Fruit fly (Drosophila melanogaster) whole organism, embryonic: ENCODE results near the gene CG12945.

Experiments
- Atf6 ChIP-seq: fragments of 200-800 bp; sonication (Bioruptor generic); IDR thresholded peaks from 2 replicates; pipeline ENCODE4 v1.3.6; 2022; ENCODE audit warnings: missing biosample characterization, missing genetic modification characterization
- B-H2 ChIP-seq: fragments of 200-800 bp; sonication (Bioruptor generic); optimal IDR thresholded peaks from 2 replicates; lab custom pipeline; 2018; ENCODE audit warnings: missing biosample characterization, mild to moderate bottlenecking, missing genetic modification characterization
- Bdp1 ChIP-seq: fragments of 200-800 bp; sonication (Bioruptor generic); optimal IDR thresholded peaks from 3 replicates; lab custom pipeline; 2016; ENCODE audit warnings: missing biosample characterization, missing genetic modification characterization
- CG10209 ChIP-seq: fragments of 200-800 bp; sonication (Bioruptor generic); optimal IDR thresholded peaks from 3 replicates; lab custom pipeline; 2017; ENCODE audit warnings: missing biosample characterization, mild to moderate bottlenecking, missing genetic modification characterization, missing genetic modification reagents
- CG10267 ChIP-seq: fragments of 200-800 bp; sonication (Bioruptor generic); optimal IDR thresholded peaks from 2 replicates; lab custom pipeline; 2018; ENCODE audit warnings: missing biosample characterization, mild to moderate bottlenecking, missing genetic modification characterization, moderate library complexity
- CG10654 ChIP-seq: fragments of 200-800 bp; sonication (Bioruptor generic); optimal IDR thresholded peaks from 2 replicates; lab custom pipeline; 2016; ENCODE audit warnings: missing biosample characterization, missing genetic modification characterization
- CG11504 ChIP-seq: fragments of 200-800 bp; sonication (Bioruptor generic); optimal IDR thresholded peaks from 3 replicates; lab custom pipeline; 2019; ENCODE audit warnings: missing biosample characterization, mild to moderate bottlenecking, missing genetic modification characterization, moderate library complexity
- CG11560 ChIP-seq: fragments of 200-800 bp; sonication (Bioruptor generic); IDR thresholded peaks from 3 replicates; pipeline ENCODE4 v1.3.6; 2022; ENCODE audit warnings: missing biosample characterization, missing genetic modification characterization
- CG12391 ChIP-seq: fragments of 200-800 bp; sonication (Bioruptor generic); optimal IDR thresholded peaks from 3 replicates; lab custom pipeline; 2018; ENCODE audit warnings: missing biosample characterization, mild to moderate bottlenecking, missing genetic modification characterization, moderate library complexity
- CG12659 ChIP-seq: fragments of 200-800 bp; sonication (Bioruptor generic); optimal IDR thresholded peaks from 3 replicates; lab custom pipeline; 2017; ENCODE audit warnings: mild to moderate bottlenecking, missing biosample characterization, missing genetic modification reagents, missing genetic modification characterization
- CG13287 ChIP-seq: fragments of 200-800 bp; sonication (Bioruptor generic); IDR thresholded peaks from 2 replicates; pipeline ENCODE4 v1.3.6; 2022; ENCODE audit warnings: missing biosample characterization, missing genetic modification characterization; ENCODE audit not compliant: partially characterized antibody
- CG15479 ChIP-seq: fragments of 200-800 bp; sonication (Bioruptor generic); optimal IDR thresholded peaks from 3 replicates; lab custom pipeline; 2019; ENCODE audit warnings: missing biosample characterization, mild to moderate bottlenecking, missing genetic modification characterization, moderate library complexity
- CG15514 ChIP-seq: fragments of 200-800 bp; sonication (Bioruptor generic); optimal IDR thresholded peaks from 3 replicates; lab custom pipeline; 2017; ENCODE audit warnings: missing biosample characterization, missing genetic modification characterization, mild to moderate bottlenecking, moderate library complexity, missing genetic modification reagents
- CG15696 ChIP-seq: fragments of 200-800 bp; sonication (Bioruptor generic); optimal IDR thresholded peaks from 2 replicates; lab custom pipeline; 2019; ENCODE audit warnings: missing biosample characterization, mild to moderate bottlenecking, missing genetic modification characterization, moderate library complexity
- CG16815 ChIP-seq: fragments of 200-800 bp; sonication (Bioruptor generic); optimal IDR thresholded peaks from 3 replicates; lab custom pipeline; 2017; ENCODE audit warnings: missing biosample characterization, mild to moderate bottlenecking, missing genetic modification characterization
- CG17361 ChIP-seq: fragments of 200-800 bp; sonication (Bioruptor generic); IDR thresholded peaks from 3 replicates; pipeline ENCODE4 v1.3.6; 2022; ENCODE audit warnings: missing biosample characterization, missing genetic modification characterization
- CG17612 ChIP-seq: fragments of 200-800 bp; sonication (Bioruptor generic); IDR thresholded peaks from 2 replicates; pipeline ENCODE4 v1.3.6; 2022; ENCODE audit warnings: missing biosample characterization, missing genetic modification characterization
- CG17912 ChIP-seq: fragments of 200-800 bp; sonication (Bioruptor generic); optimal IDR thresholded peaks from 2 replicates; lab custom pipeline; 2018; ENCODE audit warnings: missing biosample characterization, mild to moderate bottlenecking, missing genetic modification characterization
- CG1792 ChIP-seq: fragments of 200-800 bp; sonication (Bioruptor generic); optimal IDR thresholded peaks from 2 replicates; lab custom pipeline; 2016; ENCODE audit warnings: missing biosample characterization, missing genetic modification characterization
- CG30020 ChIP-seq: fragments of 200-800 bp; optimal IDR thresholded peaks from 2 replicates; lab custom pipeline; 2019; ENCODE audit warnings: missing biosample characterization, mild to moderate bottlenecking, missing genetic modification characterization, moderate library complexity
- CG31441 ChIP-seq: fragments of 200-800 bp; sonication (Bioruptor generic); IDR thresholded peaks from 2 replicates; pipeline ENCODE4 v1.3.6; 2022; ENCODE audit warnings: missing biosample characterization, missing genetic modification characterization
- CG42726 ChIP-seq: fragments of 200-800 bp; sonication (Bioruptor generic); IDR thresholded peaks from 2 replicates; pipeline ENCODE4 v1.3.6; 2022; ENCODE audit warnings: missing biosample characterization, missing genetic modification characterization; ENCODE audit not compliant: partially characterized antibody
- CG6683 ChIP-seq: fragments of 200-800 bp; sonication (Bioruptor generic); optimal IDR thresholded peaks from 2 replicates; lab custom pipeline; 2017; ENCODE audit warnings: missing biosample characterization, mild to moderate bottlenecking, missing genetic modification characterization, missing genetic modification reagents
- CG7745 ChIP-seq: fragments of 200-800 bp; sonication (Bioruptor generic); optimal IDR thresholded peaks from 2 replicates; lab custom pipeline; 2018; ENCODE audit warnings: missing biosample characterization, mild to moderate bottlenecking, missing genetic modification characterization, moderate library complexity
- CG7839 ChIP-seq: fragments of 200-800 bp; sonication (Bioruptor generic); optimal IDR thresholded peaks from 3 replicates; lab custom pipeline; 2018; ENCODE audit warnings: missing biosample characterization, mild to moderate bottlenecking, missing genetic modification characterization, moderate library complexity
- CG8290 ChIP-seq, 3 experiments: fragments of 200-800 bp; sonication (Bioruptor generic); optimal IDR thresholded peaks; 2 replicates each; lab custom pipeline; 2016 to 2019; ENCODE audit warnings: missing biosample characterization in 3 of 3, missing genetic modification characterization in 3 of 3, mild to moderate bottlenecking in 2 of 3, moderate library complexity in 1 of 3
- CG8359 ChIP-seq: fragments of 200-800 bp; sonication (Bioruptor generic); optimal IDR thresholded peaks from 2 replicates; lab custom pipeline; 2017; ENCODE audit warnings: missing biosample characterization, mild to moderate bottlenecking, missing genetic modification characterization, borderline replicate concordance
- Chrac-16 ChIP-seq: fragments of 200-800 bp; sonication (Bioruptor generic); optimal IDR thresholded peaks from 3 replicates; lab custom pipeline; 2016; ENCODE audit warnings: missing biosample characterization, missing genetic modification characterization
- Dad ChIP-seq: fragments of 200-800 bp; sonication (Bioruptor generic); optimal IDR thresholded peaks from 3 replicates; lab custom pipeline; 2016; ENCODE audit warnings: missing biosample characterization, missing genetic modification characterization
- Dll ChIP-seq: fragments of 200-800 bp; sonication (Bioruptor generic); IDR thresholded peaks from 4 replicates; pipeline ENCODE4 v1.3.6; 2022; ENCODE audit warnings: missing biosample characterization, missing genetic modification characterization; ENCODE audit not compliant: partially characterized antibody
- Hr3 ChIP-seq: fragments of 200-800 bp; sonication (Bioruptor generic); optimal IDR thresholded peaks from 3 replicates; lab custom pipeline; 2016; ENCODE audit warnings: missing biosample characterization, missing genetic modification characterization
- Neu2 ChIP-seq: fragments of 200-800 bp; sonication (Bioruptor generic); optimal IDR thresholded peaks from 3 replicates; lab custom pipeline; 2016; ENCODE audit warnings: missing biosample characterization, missing genetic modification characterization, borderline replicate concordance
- Nf-YB ChIP-seq: fragments of 200-800 bp; sonication (Bioruptor generic); optimal IDR thresholded peaks from 3 replicates; lab custom pipeline; 2019; ENCODE audit warnings: missing biosample characterization, mild to moderate bottlenecking, missing genetic modification characterization, moderate library complexity
- Nf-YC ChIP-seq: fragments of 200-800 bp; optimal IDR thresholded peaks from 3 replicates; lab custom pipeline; 2019; ENCODE audit warnings: missing biosample characterization, mild to moderate bottlenecking, missing genetic modification characterization, moderate library complexity
- Optix ChIP-seq: fragments of 200-800 bp; sonication (Bioruptor generic); IDR thresholded peaks from 3 replicates; pipeline ENCODE4 v1.3.6; 2022; ENCODE audit warnings: missing biosample characterization, missing genetic modification characterization
- Rx ChIP-seq: fragments of 200-800 bp; sonication (Bioruptor generic); IDR thresholded peaks from 2 replicates; pipeline ENCODE4 v1.3.6; 2022; ENCODE audit warnings: missing biosample characterization, missing genetic modification characterization
- Tbp ChIP-seq: fragments of >200 bp; optimal IDR thresholded peaks from 2 replicates; lab custom pipeline; 2018; ENCODE audit warnings: missing biosample characterization, missing genetic modification characterization
- ab ChIP-seq: fragments of 200-800 bp; sonication (Bioruptor generic); optimal IDR thresholded peaks from 2 replicates; lab custom pipeline; 2016; ENCODE audit warnings: missing biosample characterization, missing genetic modification characterization
- bcd ChIP-seq: fragments of 200-800 bp; sonication (Bioruptor generic); optimal IDR thresholded peaks from 2 replicates; lab custom pipeline; 2017; ENCODE audit warnings: missing biosample characterization, mild to moderate bottlenecking, missing genetic modification characterization
- br ChIP-seq: fragments of >200 bp; optimal IDR thresholded peaks from 2 replicates; lab custom pipeline; 2017
- insv ChIP-seq, 2 experiments: fragments of 200-800 bp; sonication (Bioruptor generic); optimal IDR thresholded peaks; 3 replicates each; lab custom pipeline; 2016 to 2018; ENCODE audit warnings: missing biosample characterization in 2 of 2, missing genetic modification characterization in 2 of 2
- jigr1 ChIP-seq: fragments of 200-800 bp; sonication (Bioruptor generic); IDR thresholded peaks from 3 replicates; pipeline ENCODE4 v1.3.6; 2022; ENCODE audit warnings: missing biosample characterization, missing genetic modification characterization
- nom ChIP-seq: fragments of 200-800 bp; sonication (Bioruptor generic); optimal IDR thresholded peaks from 2 replicates; lab custom pipeline; 2017; ENCODE audit warnings: missing biosample characterization, missing genetic modification characterization, mild to moderate bottlenecking, moderate library complexity, missing genetic modification reagents
- oc ChIP-seq: fragments of 200-800 bp; sonication (Bioruptor generic); optimal IDR thresholded peaks from 2 replicates; lab custom pipeline; 2018; ENCODE audit warnings: missing biosample characterization, mild to moderate bottlenecking, missing genetic modification characterization, moderate library complexity
- pfk ChIP-seq: fragments of 200-800 bp; sonication (Bioruptor generic); optimal IDR thresholded peaks from 2 replicates; lab custom pipeline; 2018; ENCODE audit warnings: missing biosample characterization, mild to moderate bottlenecking, missing genetic modification characterization, moderate library complexity
- pum ChIP-seq: fragments of 200-800 bp; sonication (Bioruptor generic); optimal IDR thresholded peaks from 2 replicates; lab custom pipeline; 2016; ENCODE audit warnings: missing biosample characterization, missing genetic modification characterization
- vnd ChIP-seq: fragments of 200-800 bp; sonication (Bioruptor generic); IDR thresholded peaks from 3 replicates; pipeline ENCODE4 v1.3.6; 2022; ENCODE audit warnings: missing biosample characterization, missing genetic modification characterization; ENCODE audit not compliant: partially characterized antibody
- zf30C ChIP-seq: fragments of 200-800 bp; sonication (Bioruptor generic); optimal IDR thresholded peaks from 3 replicates; lab custom pipeline; 2018; ENCODE audit warnings: missing biosample characterization, mild to moderate bottlenecking, missing genetic modification characterization

CG12945 gene

dm6 chr3R:9759360-9760191 lies 31.4 kb downstream of the CG12945 start, which contains the start of gene Mpi (continued):
- no peak for TF ChIP-seq Nf-YB
- TF ChIP-seq CG15479 (GFP tag; lab: Kevin White, UChicago) = no peak
- TF ChIP-seq CG15514 = peak; percentile 43
- peak; percentile 62 for TF ChIP-seq CG12659 (GFP tag; lab: Kevin White, UChicago)
- TF ChIP-seq CG15696 = peak; percentile 34
- no peak for TF ChIP-seq jigr1 (GFP tag; lab: Robert Waterston, UW)
- no peak for TF ChIP-seq oc
- no peak for TF ChIP-seq br (lab: Kevin White, UChicago)
- TF ChIP-seq Optix (GFP tag; lab: Robert Waterston, UW) = no peak
- TF ChIP-seq CG31441 (GFP tag; lab: Robert Waterston, UW) = no peak
- TF ChIP-seq CG17612 (GFP tag; lab: Robert Waterston, UW) = no peak
- TF ChIP-seq Chrac-16 (GFP tag; lab: Kevin White, UChicago) = peak; percentile 21
- TF ChIP-seq ab = no peak
- TF ChIP-seq CG10267 = peak; percentile 48
- TF ChIP-seq pum (GFP tag; lab: Kevin White, UChicago) = no peak
- TF ChIP-seq CG8290 (GFP tag; optimal IDR thresholded peaks at IDR 0.05; lab: Kevin White, UChicago) = no peak
- no peak for TF ChIP-seq CG8290 (tag; optimal IDR thresholded peaks at IDR 0.05; lab: Kevin White, UChicago)
- TF ChIP-seq CG7839 (tag; lab: Kevin White, UChicago) = no peak
- TF ChIP-seq CG1792 (GFP tag; lab: Kevin White, UChicago) = no peak
- TF ChIP-seq CG7745 (tag; lab: Kevin White, UChicago) = peak; percentile 1
- no peak for TF ChIP-seq nom (GFP tag; lab: Kevin White, UChicago)
- no peak for TF ChIP-seq vnd (GFP tag; lab: Robert Waterston, UW)
- TF ChIP-seq CG17361 (GFP tag; lab: Robert Waterston, UW) = no peak; the same call in 1 of the 3 replicates
- TF ChIP-seq CG8359 = peak; percentile 100
- no peak for TF ChIP-seq CG16815 (GFP tag; lab: Kevin White, UChicago)
- no peak for TF ChIP-seq CG6683 (GFP tag; lab: Kevin White, UChicago)
- no peak for TF ChIP-seq insv (GFP tag; optimal IDR thresholded peaks at IDR 0.05; lab: Kevin White, UChicago)
- TF ChIP-seq CG30020 (tag; lab: Kevin White, UChicago) = peak; percentile 70
- TF ChIP-seq bcd (GFP tag; lab: Kevin White, UChicago) = no peak
- peak; percentile 29 for TF ChIP-seq Atf6 (GFP tag; lab: Robert Waterston, UW)
- no peak for TF ChIP-seq Tbp (GFP tag; lab: Kevin White, UChicago)
- no peak for TF ChIP-seq CG10209 (GFP tag; lab: Kevin White, UChicago)
- TF ChIP-seq Hr3 (GFP tag; lab: Kevin White, UChicago) = peak; percentile 23
- no peak for TF ChIP-seq Neu2 (GFP tag; lab: Kevin White, UChicago)
- TF ChIP-seq CG10654 (GFP tag; lab: Kevin White, UChicago) = no peak
- TF ChIP-seq CG17912 = no peak
- no peak for TF ChIP-seq Nf-YC (tag; lab: Kevin White, UChicago)
- peak; percentile 67 for TF ChIP-seq Dll (GFP tag; lab: Robert Waterston, UW)
- no peak for TF ChIP-seq pfk (GFP tag; lab: Kevin White, UChicago)
- TF ChIP-seq Bdp1 (GFP tag; lab: Kevin White, UChicago) = no peak
- TF ChIP-seq B-H2 = peak; percentile 36
- TF ChIP-seq CG12391 = peak; percentile 50
- no peak for TF ChIP-seq CG42726 (GFP tag; lab: Robert Waterston, UW)
- no peak for TF ChIP-seq CG11560 (tag; lab: Robert Waterston, UW)
- TF ChIP-seq Dad (GFP tag; lab: Kevin White, UChicago) = no peak
- peak; percentile 69 for TF ChIP-seq CG13287
- TF ChIP-seq Rx = no peak
- no peak for TF ChIP-seq zf30C
- TF ChIP-seq CG11504 (tag; lab: Kevin White, UChicago) = no peak
